Fruit fly (Drosophila melanogaster) whole organism, wandering third instar larva: Measurements from ENCODE around the gene CG34337.

ENCODE experiments used
- CG32264 ChIP-seq: fragments of 200-800 bp; sonication (Bioruptor generic); optimal IDR thresholded peaks from 2 replicates; lab custom pipeline; 2016; ENCODE audit warnings: missing biosample characterization, missing genetic modification characterization
- CG9705 ChIP-seq: fragments of 200-800 bp; sonication (Bioruptor generic); optimal IDR thresholded peaks from 2 replicates; lab custom pipeline; 2018; ENCODE audit warnings: missing biosample characterization, mild to moderate bottlenecking, missing genetic modification characterization
- CrebA ChIP-seq: fragments of 200-800 bp; sonication (Bioruptor generic); optimal IDR thresholded peaks from 2 replicates; lab custom pipeline; 2016; ENCODE audit warnings: missing biosample characterization, mild to moderate bottlenecking, missing genetic modification characterization, borderline replicate concordance
- Dfd ChIP-seq: fragments of >200 bp; optimal IDR thresholded peaks from 2 replicates; lab custom pipeline; 2017; ENCODE audit warnings: missing biosample characterization, missing genetic modification characterization
- Dif ChIP-seq: fragments of 200-275, 200-300 bp; sonication (Bioruptor generic); optimal IDR thresholded peaks from 2 replicates; lab custom pipeline; 2018; ENCODE audit warnings: missing biosample characterization, missing genetic modification characterization; ENCODE audit not compliant: partially characterized antibody
- HLH106 ChIP-seq: fragments of 200-800 bp; optimal IDR thresholded peaks from 3 replicates; lab custom pipeline; 2019; ENCODE audit warnings: missing biosample characterization, mild to moderate bottlenecking, missing genetic modification characterization, moderate library complexity
- Hnf4 ChIP-seq: fragments of 200-800 bp; sonication (Bioruptor generic); optimal IDR thresholded peaks from 2 replicates; lab custom pipeline; 2016; ENCODE audit warnings: missing biosample characterization, mild to moderate bottlenecking, missing genetic modification characterization
- Hr78 ChIP-seq: fragments of >200 bp; optimal IDR thresholded peaks from 2 replicates; lab custom pipeline; 2017; ENCODE audit warnings: missing biosample characterization, missing genetic modification characterization
- Jra ChIP-seq: sonication (Bioruptor generic); optimal IDR thresholded peaks from 2 replicates; lab custom pipeline; 2016; ENCODE audit warnings: missing biosample characterization, missing genetic modification characterization
- Mio ChIP-seq: sonication (Bioruptor generic); optimal IDR thresholded peaks from 2 replicates; lab custom pipeline; 2016; ENCODE audit warnings: missing biosample characterization, missing genetic modification characterization
- N ChIP-seq: fragments of >200 bp; optimal IDR thresholded peaks from 2 replicates; lab custom pipeline; 2018; ENCODE audit warnings: missing biosample characterization, missing external identifiers, missing genetic modification characterization
- OdsH ChIP-seq: fragments of 200-800 bp; sonication (Bioruptor generic); optimal IDR thresholded peaks from 2 replicates; lab custom pipeline; 2016; ENCODE audit warnings: missing biosample characterization, mild to moderate bottlenecking, missing genetic modification characterization
- Rel ChIP-seq, 2 experiments: fragments of 200-800 bp; sonication (Bioruptor generic) in 1 of 2; optimal IDR thresholded peaks; 2 replicates in 1 of 2; 3 replicates in 1 of 2; lab custom pipeline; 2016 to 2019; ENCODE audit warnings: mild to moderate bottlenecking in 2 of 2, missing biosample characterization in 2 of 2, missing genetic modification characterization in 2 of 2, moderate library complexity in 1 of 2
- Sp1 ChIP-seq: fragments of 200-800 bp; sonication (Bioruptor generic); optimal IDR thresholded peaks from 3 replicates; lab custom pipeline; 2019; ENCODE audit warnings: missing biosample characterization, mild to moderate bottlenecking, missing genetic modification characterization, moderate library complexity
- Vsx2 ChIP-seq: fragments of 200-300, 225-300 bp; sonication (Bioruptor generic); optimal IDR thresholded peaks from 2 replicates; lab custom pipeline; 2018; ENCODE audit warnings: missing biosample characterization, missing genetic modification characterization; ENCODE audit not compliant: partially characterized antibody
- br ChIP-seq: fragments of 200-800 bp; sonication (Bioruptor generic); optimal IDR thresholded peaks from 2 replicates; lab custom pipeline; 2016; ENCODE audit warnings: missing biosample characterization, missing genetic modification characterization
- dl ChIP-seq, 2 experiments: fragments of 175-275, 200-275 bp in 1 of 2; fragments of 200-275 bp in 1 of 2; sonication (Bioruptor generic); optimal IDR thresholded peaks; lab custom pipeline; 2018; ENCODE audit warnings: mild to moderate bottlenecking in 2 of 2, missing biosample characterization in 2 of 2, missing genetic modification characterization in 2 of 2, moderate library complexity in 2 of 2; ENCODE audit not compliant: partially characterized antibody in 2 of 2, insufficient read depth in 1 of 2
- dmrt93B ChIP-seq: fragments of 200-800 bp; sonication (Bioruptor generic); optimal IDR thresholded peaks from 2 replicates; lab custom pipeline; 2018; ENCODE audit warnings: missing biosample characterization, mild to moderate bottlenecking, missing genetic modification characterization
- dsf ChIP-seq: sonication (Bioruptor generic); optimal IDR thresholded peaks from 2 replicates; lab custom pipeline; 2016; ENCODE audit warnings: missing biosample characterization, missing genetic modification characterization, borderline replicate concordance
- fru ChIP-seq: fragments of 200-800 bp; sonication (Bioruptor generic); optimal IDR thresholded peaks from 3 replicates; lab custom pipeline; 2016; ENCODE audit warnings: missing biosample characterization, mild to moderate bottlenecking, missing genetic modification characterization
- h ChIP-seq: fragments of 200-800 bp; sonication (Bioruptor generic); optimal IDR thresholded peaks from 3 replicates; lab custom pipeline; 2016; ENCODE audit warnings: missing biosample characterization, mild to moderate bottlenecking, missing genetic modification characterization
- jim ChIP-seq: fragments of 175-275, 200-325 bp; sonication (Bioruptor generic); optimal IDR thresholded peaks from 2 replicates; lab custom pipeline; 2016; ENCODE audit warnings: missing biosample characterization, mild to moderate bottlenecking, missing genetic modification characterization
- lola ChIP-seq: fragments of >200 bp; optimal IDR thresholded peaks from 2 replicates; lab custom pipeline; 2017; ENCODE audit warnings: missing biosample characterization, missing genetic modification characterization
- pan ChIP-seq: fragments of >200 bp; optimal IDR thresholded peaks from 2 replicates; lab custom pipeline; 2017
- psq ChIP-seq: fragments of 200-800 bp; sonication (Bioruptor generic); optimal IDR thresholded peaks from 3 replicates; lab custom pipeline; 2017; ENCODE audit warnings: missing biosample characterization, mild to moderate bottlenecking, missing genetic modification characterization, moderate library complexity
- rgr ChIP-seq: fragments of 200-800 bp; sonication (Bioruptor generic); optimal IDR thresholded peaks from 3 replicates; lab custom pipeline; 2016; ENCODE audit warnings: missing biosample characterization, mild to moderate bottlenecking, missing genetic modification characterization
- sage ChIP-seq: fragments of 200-800 bp; sonication (Bioruptor generic); optimal IDR thresholded peaks from 2 replicates; lab custom pipeline; 2016; ENCODE audit warnings: missing biosample characterization, mild to moderate bottlenecking, missing genetic modification characterization
- sv ChIP-seq: fragments of 200-800 bp; sonication (Bioruptor generic); optimal IDR thresholded peaks from 3 replicates; lab custom pipeline; 2016; ENCODE audit warnings: missing biosample characterization, missing genetic modification characterization
- tai ChIP-seq: sonication (Bioruptor generic); optimal IDR thresholded peaks from 2 replicates; lab custom pipeline; 2016; ENCODE audit warnings: missing biosample characterization, missing genetic modification characterization
- usp ChIP-seq: fragments of >200 bp; optimal IDR thresholded peaks from 2 replicates; lab custom pipeline; 2017; ENCODE audit warnings: missing biosample characterization, missing genetic modification characterization
- woc ChIP-seq: sonication (Bioruptor generic); optimal IDR thresholded peaks from 2 replicates; lab custom pipeline; 2016; ENCODE audit warnings: missing biosample characterization, mild to moderate bottlenecking, missing genetic modification characterization

Gene CG34337

DNA sequence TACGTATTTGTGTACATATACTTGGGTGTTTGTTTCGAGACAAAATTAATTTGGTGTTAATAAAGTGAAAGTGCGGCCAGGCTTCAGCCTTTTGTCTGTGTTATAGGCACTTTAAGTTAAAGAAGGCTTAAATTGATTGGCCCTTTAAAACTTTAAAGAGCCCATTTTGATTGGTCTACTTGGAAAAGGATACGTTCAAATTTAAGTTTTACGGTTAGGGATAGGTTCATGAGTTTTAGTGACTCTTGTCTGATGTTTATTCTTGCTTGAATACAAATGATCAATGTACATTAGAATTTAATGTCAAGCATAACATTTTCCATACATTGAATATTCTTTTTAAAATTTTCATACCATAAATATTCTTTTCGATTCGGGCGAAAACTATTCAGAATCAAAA lies 10.1 kb upstream of the CG34337 start, which contains the start of gene CG32727:
Gene CG32727, plus strand, starts transcription at position 301 of the 400 bp plus-strand sequence.
- TF ChIP-seq tai (GFP tag; lab: Kevin White, UChicago) (no peak), dl (GFP tag; optimal IDR thresholded peaks at IDR 0.05; lab: Kevin White, UChicago; ENCODE audit: insufficient read depth in 1 of 2, partially characterized antibody in 2 of 2) (no peak), jim (no peak), psq (GFP tag; lab: Kevin White, UChicago) (no peak), sage (GFP tag; lab: Kevin White, UChicago) (no peak), CG32264 (GFP tag; lab: Kevin White, UChicago) (no peak), sv (no peak), CrebA (GFP tag; lab: Kevin White, UChicago) (no peak), pan (lab: Kevin White, UChicago) (no peak), Hr78 (GFP tag; lab: Kevin White, UChicago) (no peak), dsf (GFP tag; lab: Kevin White, UChicago) (no peak), rgr (GFP tag; lab: Kevin White, UChicago) (no peak), Vsx2 (GFP tag; lab: Kevin White, UChicago) (no peak), usp (GFP tag; lab: Kevin White, UChicago) (no peak), woc (GFP tag; lab: Kevin White, UChicago) (no peak), N (GFP tag; lab: Kevin White, UChicago) (no peak), Sp1 (GFP tag; lab: Kevin White, UChicago) (no peak)

DNA sequence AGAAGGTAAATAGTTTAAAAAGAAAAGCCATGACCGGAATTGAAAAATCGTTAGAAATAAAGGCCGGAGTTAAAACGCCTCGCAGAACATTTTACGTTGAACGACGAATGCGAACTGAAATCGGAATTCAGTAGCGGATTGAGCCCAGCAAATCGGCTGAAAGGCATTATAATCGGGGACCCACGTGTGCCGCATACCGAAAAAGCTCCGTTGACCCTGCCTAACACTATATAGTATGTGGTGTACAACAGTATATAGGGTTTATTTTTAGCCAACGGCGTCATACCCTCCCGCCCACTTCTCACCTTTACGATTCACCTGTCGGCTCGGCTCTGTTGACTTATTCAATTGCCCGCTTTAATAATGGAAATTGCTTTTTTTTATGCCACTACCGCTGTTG lies 5.2 kb upstream of the CG34337 start, which contains the start of gene CG42246:
Gene CG42246, minus strand, starts transcription at position 101 of the 400 bp plus-strand sequence.
- TF ChIP-seq lola, result no peak
- TF ChIP-seq usp (GFP tag; lab: Kevin White, UChicago), result no peak
- no peak for TF ChIP-seq Hr78 (GFP tag; lab: Kevin White, UChicago)
- no peak for TF ChIP-seq br
- TF ChIP-seq Rel (GFP tag; optimal IDR thresholded peaks at IDR 0.05; lab: Kevin White, UChicago), result no peak
- no peak for TF ChIP-seq Rel (tag; optimal IDR thresholded peaks at IDR 0.05; lab: Kevin White, UChicago)
- no peak for TF ChIP-seq Dif
- TF ChIP-seq Mio (GFP tag; lab: Kevin White, UChicago), result no peak
- no peak for TF ChIP-seq woc (GFP tag; lab: Kevin White, UChicago)
- TF ChIP-seq pan (lab: Kevin White, UChicago), result no peak
- no peak for TF ChIP-seq h (GFP tag; lab: Kevin White, UChicago)
- TF ChIP-seq dl (GFP tag; optimal IDR thresholded peaks at IDR 0.05; lab: Kevin White, UChicago; ENCODE audit: insufficient read depth in 1 of 2, partially characterized antibody in 2 of 2), result no peak
- TF ChIP-seq, all 38 proteins: peak for 0

DNA sequence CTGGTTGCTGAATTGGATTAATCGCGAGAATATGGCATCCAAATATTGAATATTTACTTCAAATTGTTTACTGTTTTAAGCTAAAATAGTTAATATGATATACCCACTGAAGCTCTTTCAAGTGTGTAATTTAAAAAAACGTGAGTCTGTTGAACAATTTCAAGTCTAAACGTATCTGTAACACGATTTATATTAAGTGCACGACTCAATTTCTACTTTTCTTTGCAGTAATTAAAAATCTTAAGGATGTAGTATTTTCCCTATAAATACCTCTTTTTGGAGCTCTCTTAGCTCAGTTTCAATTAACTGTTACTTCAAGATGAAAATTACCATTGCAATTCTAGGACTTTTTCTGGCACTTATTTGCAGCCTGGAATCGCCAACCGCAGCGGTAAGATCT lies 4.7 kb upstream of the CG34337 start, which contains the start of gene CG42704:
Gene CG42704, plus strand, starts transcription at position 301 of the 400 bp plus-strand sequence.
- no peak for TF ChIP-seq Dfd (GFP tag; lab: Kevin White, UChicago)
- TF ChIP-seq HLH106 (tag; lab: Kevin White, UChicago), result no peak
- no peak for TF ChIP-seq rgr (GFP tag; lab: Kevin White, UChicago)
- no peak for TF ChIP-seq Hnf4 (GFP tag; lab: Kevin White, UChicago)
- TF ChIP-seq Jra (GFP tag; lab: Kevin White, UChicago), result no peak
- TF ChIP-seq Sp1 (GFP tag; lab: Kevin White, UChicago), result no peak
- TF ChIP-seq Vsx2 (GFP tag; lab: Kevin White, UChicago), result no peak
- TF ChIP-seq OdsH (GFP tag; lab: Kevin White, UChicago), result no peak
- no peak for TF ChIP-seq dl (GFP tag; optimal IDR thresholded peaks at IDR 0.05; lab: Kevin White, UChicago; ENCODE audit: insufficient read depth in 1 of 2, partially characterized antibody in 2 of 2)
- TF ChIP-seq Mio (GFP tag; lab: Kevin White, UChicago), result no peak
- no peak for TF ChIP-seq dsf (GFP tag; lab: Kevin White, UChicago)
- TF ChIP-seq, all 38 proteins: peak for 0

DNA sequence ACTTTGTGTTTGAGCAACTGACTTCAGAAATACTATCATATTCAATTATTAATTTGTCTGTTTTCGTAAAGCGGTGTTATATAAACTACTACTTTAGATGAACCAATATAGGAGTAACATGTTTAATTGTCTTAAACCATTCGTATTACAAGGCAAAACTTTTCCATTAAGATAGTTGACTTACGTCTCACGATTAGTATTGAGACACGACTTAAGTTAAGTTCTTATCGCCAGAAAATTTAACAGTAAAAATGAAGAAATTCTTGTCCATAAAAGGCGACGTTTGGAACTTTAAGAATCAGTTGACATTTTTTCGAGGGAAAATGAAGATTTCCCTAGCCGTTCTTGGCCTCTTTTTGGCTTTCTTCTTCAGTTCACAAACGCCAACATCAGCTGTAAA lies 3.5 kb upstream of the CG34337 start, which contains the start of gene CG42705:
Gene CG42705, plus strand, starts transcription at position 301 of the 400 bp plus-strand sequence.
- TF ChIP-seq HLH106 (tag; lab: Kevin White, UChicago) (no peak), Hnf4 (GFP tag; lab: Kevin White, UChicago) (no peak), CrebA (GFP tag; lab: Kevin White, UChicago) (no peak), CG9705 (GFP tag; lab: Kevin White, UChicago) (no peak)

DNA sequence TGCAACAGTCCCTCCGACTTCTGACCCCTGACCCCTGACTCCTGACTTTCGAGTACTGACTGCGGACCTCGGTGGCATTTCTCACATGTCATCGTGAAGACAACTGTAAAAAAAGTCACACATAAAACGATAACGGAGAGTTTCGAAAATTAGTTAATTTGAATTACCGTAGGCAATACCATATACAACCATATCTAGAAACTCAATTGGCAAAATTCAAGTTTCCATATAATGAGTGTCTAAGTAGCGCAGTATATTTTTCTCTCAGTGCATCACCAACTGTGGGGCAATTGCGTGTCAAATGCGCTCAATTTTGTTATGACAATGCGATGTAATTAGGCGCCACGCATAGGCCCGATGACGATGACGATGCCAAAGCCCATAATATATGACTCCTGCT lies 2.0 kb upstream of the CG34337 start:
- no peak for TF ChIP-seq Dfd (GFP tag; lab: Kevin White, UChicago)
- no peak for TF ChIP-seq dmrt93B (GFP tag; lab: Kevin White, UChicago)
- no peak for TF ChIP-seq usp (GFP tag; lab: Kevin White, UChicago)
- TF ChIP-seq tai (GFP tag; lab: Kevin White, UChicago), result no peak
- no peak for TF ChIP-seq psq (GFP tag; lab: Kevin White, UChicago)
- no peak for TF ChIP-seq Rel (GFP tag; optimal IDR thresholded peaks at IDR 0.05; lab: Kevin White, UChicago)
- TF ChIP-seq Rel (tag; optimal IDR thresholded peaks at IDR 0.05; lab: Kevin White, UChicago), result no peak
- TF ChIP-seq fru (GFP tag; lab: Kevin White, UChicago), result no peak
- no peak for TF ChIP-seq OdsH (GFP tag; lab: Kevin White, UChicago)
- TF ChIP-seq jim, result no peak
- no peak for TF ChIP-seq rgr (GFP tag; lab: Kevin White, UChicago)
- no peak for TF ChIP-seq br
- TF ChIP-seq dsf (GFP tag; lab: Kevin White, UChicago), result no peak
- no peak for TF ChIP-seq CG9705 (GFP tag; lab: Kevin White, UChicago)
